Fruit fly (Drosophila melanogaster): ENCODE data around the gene Dhc62B.

dm6 chr3L:1741655-1742551 is 29.7 kb downstream of the Dhc62B start:
- TF ChIP-seq psq (optimal IDR thresholded peaks at IDR 0.05) (no peak), EcR (GFP tag; optimal IDR thresholded peaks at IDR 0.05) (no peak), Dll (optimal IDR thresholded peaks at IDR 0.05) (no peak), pan (optimal IDR thresholded peaks at IDR 0.05) (no peak), usp (GFP tag; optimal IDR thresholded peaks at IDR 0.05) (no peak)

Data from whole organism.